Worm (Caenorhabditis elegans) whole organism, L4 larva: ENCODE measurements around the gene cdh-7.

ENCODE experiments used
- D1046.2 ChIP-seq: fragments of 200-800 bp; sonication (Bioruptor generic); IDR thresholded peaks from 2 replicates; pipeline ENCODE4 v1.3.6; 2022; ENCODE audit warnings: missing genetic modification characterization, missing compliant biosample characterization
- F26F4.8 ChIP-seq: fragments of 200-800 bp; sonication (Bioruptor generic); conservative IDR thresholded peaks from 2 replicates; pipeline ENCODE4 v1.3.6; 2022; ENCODE audit warnings: missing genetic modification characterization, missing compliant biosample characterization
- F37D6.2 ChIP-seq: sonication (generic microtip); optimal IDR thresholded peaks from 2 replicates; lab custom pipeline; 2016; ENCODE audit warnings: mild to moderate bottlenecking, missing genetic modification characterization, missing compliant biosample characterization
- F49E8.2 ChIP-seq: sonication (generic microtip); optimal IDR thresholded peaks from 2 replicates; lab custom pipeline; 2016; ENCODE audit warnings: missing compliant biosample characterization, mild to moderate bottlenecking, missing genetic modification characterization, borderline replicate concordance
- R02D3.7 ChIP-seq: fragments of 150-350 bp; sonication (generic microtip); optimal IDR thresholded peaks from 3 replicates; lab custom pipeline; 2014; ENCODE audit warnings: missing biosample characterization, missing genetic modification characterization
- T20F7.1 ChIP-seq: fragments of 200-800 bp; sonication (Bioruptor generic); optimal IDR thresholded peaks from 2 replicates; lab custom pipeline; 2018; ENCODE audit warnings: mild to moderate bottlenecking, missing genetic modification characterization, missing compliant biosample characterization
- T26A8.4 ChIP-seq: fragments of 200-800 bp; sonication (Bioruptor generic); IDR thresholded peaks from 2 replicates; pipeline ENCODE4 v1.3.6; 2022; ENCODE audit warnings: missing genetic modification characterization, missing compliant biosample characterization
- Y48G9A.11 ChIP-seq: fragments of 200-800 bp; sonication (Bioruptor generic); IDR thresholded peaks from 2 replicates; pipeline ENCODE4 v1.3.6; 2022; ENCODE audit warnings: missing genetic modification reagents, missing genetic modification characterization, missing compliant biosample characterization
- Y5F2A.4 ChIP-seq: fragments of 200-800 bp; sonication (Bioruptor generic); optimal IDR thresholded peaks from 2 replicates; lab custom pipeline; 2018; ENCODE audit warnings: mild to moderate bottlenecking, missing genetic modification characterization, missing compliant biosample characterization
- ZK337.2 ChIP-seq: fragments of 200-800 bp; sonication (Bioruptor generic); IDR thresholded peaks from 2 replicates; pipeline ENCODE4 v1.3.6; 2022; ENCODE audit warnings: missing genetic modification reagents, missing genetic modification characterization, missing compliant biosample characterization
- ZK546.5 ChIP-seq, 2 experiments: sonication (generic microtip); optimal IDR thresholded peaks; 2 replicates each; lab custom pipeline; 2017; ENCODE audit warnings: missing biosample characterization in 2 of 2, missing genetic modification characterization in 2 of 2
- aha-1 ChIP-seq: fragments of 150-350 bp; peaks from one replicate; lab custom pipeline; 2014; ENCODE audit warnings: missing biosample characterization, missing genetic modification characterization
- arid-1 ChIP-seq: fragments of 200-800 bp; sonication (Bioruptor generic); conservative IDR thresholded peaks from 2 replicates; pipeline ENCODE4 v1.3.6; 2022; ENCODE audit warnings: missing genetic modification reagents, missing genetic modification characterization, missing compliant biosample characterization
- ceh-44 ChIP-seq: fragments of 200-800 bp; sonication (Bioruptor generic); IDR thresholded peaks from 2 replicates; pipeline ENCODE4 v1.3.6; 2022; ENCODE audit warnings: missing genetic modification reagents, missing genetic modification characterization, missing compliant biosample characterization
- ceh-82 ChIP-seq: sonication (generic microtip); optimal IDR thresholded peaks from 2 replicates; lab custom pipeline; 2017; ENCODE audit warnings: missing biosample characterization, missing genetic modification characterization
- ces-1 ChIP-seq: fragments of 150-350 bp; sonication (generic microtip); optimal IDR thresholded peaks from 4 replicates; lab custom pipeline; 2014; ENCODE audit warnings: missing biosample characterization, missing genetic modification reagents, missing genetic modification characterization
- cey-2 ChIP-seq: sonication (generic microtip); optimal IDR thresholded peaks from 3 replicates; lab custom pipeline; 2017; ENCODE audit warnings: missing genetic modification characterization, mild to moderate bottlenecking, missing compliant biosample characterization, antibody characterized with exemption, borderline replicate concordance; ENCODE audit not compliant: insufficient read depth
- daf-16 ChIP-seq, 3 experiments: sonication (generic microtip); optimal IDR thresholded peaks; 2 replicates each; lab custom pipeline; 2016 to 2017; ENCODE audit warnings: missing genetic modification characterization in 3 of 3, missing genetic modification reagents in 3 of 3, mild to moderate bottlenecking in 2 of 3, missing compliant biosample characterization in 2 of 3, missing biosample characterization in 1 of 3, moderate library complexity in 1 of 3
- daf-8 ChIP-seq: fragments of 200-800 bp; sonication (Bioruptor generic); IDR thresholded peaks from 2 replicates; pipeline ENCODE4 v1.3.6; 2022; ENCODE audit warnings: missing genetic modification characterization, missing compliant biosample characterization
- dmd-6 ChIP-seq: fragments of 200-800 bp; sonication (Bioruptor generic); IDR thresholded peaks from 2 replicates; pipeline ENCODE4 v1.3.6; 2022; ENCODE audit warnings: missing genetic modification reagents, missing genetic modification characterization, missing compliant biosample characterization
- dpl-1 ChIP-seq: fragments of 150-350 bp; optimal IDR thresholded peaks from 2 replicates; lab custom pipeline; 2014; ENCODE audit warnings: missing biosample characterization, missing genetic modification reagents, missing genetic modification characterization
- dve-1 ChIP-seq: sonication (generic microtip); optimal IDR thresholded peaks from 2 replicates; lab custom pipeline; 2017; ENCODE audit warnings: antibody characterized with exemption, mild to moderate bottlenecking, missing genetic modification characterization, missing compliant biosample characterization; ENCODE audit not compliant: insufficient read depth
- fkh-10 ChIP-seq: fragments of 150-350 bp; optimal IDR thresholded peaks from 2 replicates; lab custom pipeline; 2014; ENCODE audit warnings: missing biosample characterization, missing genetic modification reagents, missing genetic modification characterization
- gei-8 ChIP-seq: fragments of 200-800 bp; sonication (Bioruptor generic); optimal IDR thresholded peaks from 2 replicates; lab custom pipeline; 2018; ENCODE audit warnings: mild to moderate bottlenecking, missing genetic modification characterization, missing compliant biosample characterization
- hmg-1.1 ChIP-seq: fragments of 200-800 bp; sonication (Bioruptor generic); IDR thresholded peaks from 2 replicates; pipeline ENCODE4 v1.3.6; 2022; ENCODE audit warnings: missing genetic modification reagents, missing genetic modification characterization, missing compliant biosample characterization
- lin-15B ChIP-seq: fragments of 150-350 bp; sonication (generic microtip); optimal IDR thresholded peaks from 3 replicates; lab custom pipeline; 2014; ENCODE audit warnings: missing biosample characterization, missing genetic modification characterization
- lin-38 ChIP-seq: fragments of 200-800 bp; sonication (Bioruptor generic); IDR thresholded peaks from 2 replicates; pipeline ENCODE4 v1.3.6; 2022; ENCODE audit warnings: missing genetic modification reagents, missing genetic modification characterization, missing compliant biosample characterization
- lsy-2 ChIP-seq, 2 experiments: fragments of 150-350 bp in 1 of 2; sonication (generic microtip) in 1 of 2; optimal IDR thresholded peaks; 2 replicates each; lab custom pipeline; 2014 to 2017; ENCODE audit warnings: missing biosample characterization in 2 of 2, missing genetic modification characterization in 2 of 2
- mep-1 ChIP-seq: fragments of 150-350 bp; sonication (generic microtip); optimal IDR thresholded peaks from 3 replicates; lab custom pipeline; 2014; ENCODE audit warnings: missing biosample characterization, missing genetic modification characterization
- mes-2 ChIP-seq: sonication (generic microtip); optimal IDR thresholded peaks from 2 replicates; lab custom pipeline; 2016; ENCODE audit warnings: missing genotype, mild to moderate bottlenecking, missing genetic modification characterization, missing compliant biosample characterization; ENCODE audit not compliant: poor library complexity, severe bottlenecking
- nhr-102 ChIP-seq: sonication (generic microtip); optimal IDR thresholded peaks from 2 replicates; lab custom pipeline; 2016; ENCODE audit warnings: mild to moderate bottlenecking, missing genetic modification characterization, moderate library complexity, missing compliant biosample characterization
- nhr-11 ChIP-seq: fragments of 150-350 bp; optimal IDR thresholded peaks from 2 replicates; lab custom pipeline; 2014; ENCODE audit warnings: missing biosample characterization, missing genetic modification characterization
- nhr-237 ChIP-seq: sonication (generic microtip); optimal IDR thresholded peaks from 2 replicates; lab custom pipeline; 2017; ENCODE audit warnings: missing biosample characterization, missing genetic modification characterization
- nhr-48 ChIP-seq: sonication (generic microtip); optimal IDR thresholded peaks from 2 replicates; lab custom pipeline; 2016; ENCODE audit warnings: mild to moderate bottlenecking, missing genetic modification characterization, missing compliant biosample characterization
- nhr-6 ChIP-seq: fragments of 150-350 bp; optimal IDR thresholded peaks from 2 replicates; lab custom pipeline; 2014; ENCODE audit warnings: missing biosample characterization, missing genetic modification characterization
- nhr-76 ChIP-seq: fragments of 150-350 bp; optimal IDR thresholded peaks from 2 replicates; lab custom pipeline; 2014; ENCODE audit warnings: missing biosample characterization, missing genetic modification characterization
- nhr-77 ChIP-seq: fragments of 150-350 bp; optimal IDR thresholded peaks from 2 replicates; lab custom pipeline; 2014; ENCODE audit warnings: missing biosample characterization, missing genetic modification characterization
- php-3 ChIP-seq: fragments of 200-800 bp; sonication (Bioruptor generic); IDR thresholded peaks from 2 replicates; pipeline ENCODE4 v1.3.6; 2022; ENCODE audit warnings: missing genetic modification reagents, missing genetic modification characterization, missing compliant biosample characterization
- pqm-1 ChIP-seq: sonication (generic microtip); optimal IDR thresholded peaks from 2 replicates; lab custom pipeline; 2017; ENCODE audit warnings: missing biosample characterization, missing genetic modification characterization
- skn-1 ChIP-seq: fragments of 150-350 bp; optimal IDR thresholded peaks from 2 replicates; lab custom pipeline; 2014; ENCODE audit warnings: missing biosample characterization, missing genetic modification characterization
- snpc-4 ChIP-seq: fragments of 150-350 bp; optimal IDR thresholded peaks from 2 replicates; lab custom pipeline; 2014; ENCODE audit warnings: missing biosample characterization, missing genetic modification characterization
- spr-1 ChIP-seq: sonication (generic microtip); optimal IDR thresholded peaks from 2 replicates; lab custom pipeline; 2016; ENCODE audit warnings: mild to moderate bottlenecking, missing genetic modification characterization, missing compliant biosample characterization
- spr-3 ChIP-seq: fragments of 200-800 bp; sonication (Bioruptor generic); optimal IDR thresholded peaks from 2 replicates; lab custom pipeline; 2018; ENCODE audit warnings: mild to moderate bottlenecking, missing genetic modification characterization, missing compliant biosample characterization
- tag-97 ChIP-seq: fragments of 200-800 bp; sonication (Bioruptor generic); IDR thresholded peaks from 2 replicates; pipeline ENCODE4 v1.3.6; 2022; ENCODE audit warnings: missing genetic modification characterization, missing compliant biosample characterization
- unc-130 ChIP-seq: sonication (generic microtip); optimal IDR thresholded peaks from 2 replicates; lab custom pipeline; 2016; ENCODE audit warnings: missing genetic modification reagents, missing genetic modification characterization, missing compliant biosample characterization
- unc-62 ChIP-seq, 3 experiments: fragments of 150-350 bp in 1 of 3; sonication (generic microtip); optimal IDR thresholded peaks in 2 of 3; peaks in 1 of 3; 1 replicate in 1 of 3; 2 replicates in 2 of 3; lab custom pipeline; 2014 to 2017; ENCODE audit warnings: missing biosample characterization in 3 of 3, missing genetic modification characterization in 3 of 3, missing genetic modification reagents in 3 of 3, missing genotype in 1 of 3
- vab-7 ChIP-seq: fragments of 200-800 bp; sonication (Bioruptor generic); IDR thresholded peaks from 2 replicates; pipeline ENCODE4 v1.3.6; 2022; ENCODE audit warnings: missing genetic modification reagents, missing genetic modification characterization, missing compliant biosample characterization

Gene cdh-7

ce11 chrII:14794935-14795454 is 48.0 kb upstream of the cdh-7 start, which contains the start of gene eif-3.B (continued):
- TF ChIP-seq php-3 (peak; percentile 41; the same call in 1 of the 2 replicates), tag-97 (no peak), dmd-6 (GFP tag; lab: Robert Waterston, UW) (peak; percentile 77), lin-15B (tag; lab: Kevin White, UChicago) (peak; percentile 32), skn-1 (tag; lab: Kevin White, UChicago) (no peak), Y5F2A.4 (GFP tag; lab: Kevin White, UChicago) (no peak), unc-130 (peak; percentile 95), F26F4.8 (GFP tag; lab: Robert Waterston, UW) (no peak), dve-1 (tag; lab: Kevin White, UChicago) (peak; percentile 97), ZK337.2 (GFP tag; lab: Robert Waterston, UW) (peak; percentile 97)

- TF ChIP-seq nhr-102 (tag; lab: Kevin White, UChicago) (peak; percentile 9), nhr-48 (no peak), ceh-82 (tag; lab: Kevin White, UChicago) (no peak), hmg-1.1 (GFP tag; lab: Robert Waterston, UW) (no peak), aha-1 (peak; percentile 94), nhr-11 (no peak), nhr-76 (peak; percentile 23), T20F7.1 (GFP tag; lab: Kevin White, UChicago) (peak; percentile 70), ceh-44 (GFP tag; lab: Robert Waterston, UW) (no peak), daf-8 (GFP tag; lab: Robert Waterston, UW) (no peak), daf-16 (GFP tag; optimal IDR thresholded peaks at IDR 0.05; lab: Kevin White, UChicago) (no peak), daf-16 (tag; optimal IDR thresholded peaks at IDR 0.05; lab: Kevin White, UChicago) (no peak), ZK546.5 (tag; optimal IDR thresholded peaks at IDR 0.05; lab: Kevin White, UChicago) (no peak), nhr-77 (no peak), snpc-4 (tag; lab: Kevin White, UChicago) (no peak), lin-38 (GFP tag; lab: Robert Waterston, UW) (peak; percentile 44; the same call in 1 of the 2 replicates), unc-62 (GFP tag; optimal IDR thresholded peaks at IDR 0.05 in 1 of 2; lab: Kevin White, UChicago) (peak in 1 of 2 experiments; percentile 54), unc-62 (tag; optimal IDR thresholded peaks at IDR 0.05; lab: Kevin White, UChicago) (no peak), spr-1 (tag; lab: Kevin White, UChicago) (no peak), T26A8.4 (GFP tag; lab: Robert Waterston, UW) (no peak), F49E8.2 (tag; lab: Kevin White, UChicago) (peak; percentile 39), cey-2 (no peak), mes-2 (peak; percentile 64), dpl-1 (GFP tag; lab: Kevin White, UChicago) (peak; percentile 61), lin-15B (tag; lab: Kevin White, UChicago) (no peak), mep-1 (tag; lab: Kevin White, UChicago) (peak; percentile 13), vab-7 (GFP tag; lab: Robert Waterston, UW) (no peak), fkh-10 (GFP tag; lab: Kevin White, UChicago) (no peak), spr-3 (GFP tag; lab: Kevin White, UChicago) (no peak), gei-8 (GFP tag; lab: Kevin White, UChicago) (no peak), ces-1 (GFP tag; lab: Kevin White, UChicago) (no peak), nhr-6 (tag; lab: Kevin White, UChicago) (no peak), F37D6.2 (tag; lab: Kevin White, UChicago) (no peak), nhr-237 (tag; lab: Kevin White, UChicago) (no peak), pqm-1 (tag; lab: Kevin White, UChicago) (no peak), R02D3.7 (tag; lab: Kevin White, UChicago) (no peak), arid-1 (GFP tag; lab: Robert Waterston, UW) (no peak), Y48G9A.11 (GFP tag; lab: Robert Waterston, UW) (no peak), D1046.2 (GFP tag; lab: Robert Waterston, UW) (no peak), lsy-2 (tag; optimal IDR thresholded peaks at IDR 0.05; lab: Kevin White, UChicago) (peak in 1 of 2 experiments; percentile 71)
Observed at ce11 chrII:14798047-14798522, 44.9 kb upstream of the cdh-7 start, which contains the start of gene tbc-20. Gene tbc-20 (plus strand): TSS chrII:14798472.
